Fruit fly (Drosophila melanogaster) S2 (cell line): ENCODE data around the gene CheA87a.

Source experiments
- CG8478 ChIP-seq: fragments of >200 bp; optimal IDR thresholded peaks from 2 replicates; lab custom pipeline; 2018
- CTCF ChIP-seq, 2 experiments: fragments of >200 bp; optimal IDR thresholded peaks; 2 replicates each; lab custom pipeline; 2018

dm6 chr3R:13404841-13405441 is 35.5 kb downstream of the CheA87a start, which contains the start of gene yellow-e3:
- TF ChIP-seq CG8478 (lab: Kevin White, UChicago): no peak
- TF ChIP-seq CTCF (optimal IDR thresholded peaks at IDR 0.05; lab: Kevin White, UChicago): no peak
